Fruit fly (Drosophila melanogaster): Measurements from ENCODE around the gene bora.
A peak's percentile ranks its signal among the peaks of the same experiment; 100 is the strongest.

Gene bora

DNA sequence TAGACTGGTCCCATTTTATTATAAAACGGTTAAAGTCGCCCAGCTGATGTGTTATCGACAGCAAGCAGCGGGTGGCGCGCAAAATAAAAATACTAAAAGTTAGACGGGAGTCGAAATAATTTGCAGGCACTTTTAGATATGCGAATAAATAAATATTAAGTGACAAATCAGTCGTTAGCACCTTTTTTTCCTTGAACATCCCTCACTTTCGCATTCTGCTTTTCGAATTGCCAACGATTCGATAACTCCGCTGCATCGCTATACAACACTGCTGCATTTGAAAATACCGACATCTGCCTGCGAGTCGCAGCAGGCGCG lies at the start of gene bora:
Gene bora, plus strand, starts transcription at position 271 of the 318 bp plus-strand sequence.
- TF ChIP-seq CG6792 (GFP tag; optimal IDR thresholded peaks at IDR 0.05) (no peak), CG3919 (GFP tag; optimal IDR thresholded peaks at IDR 0.05) (no peak), acj6 (GFP tag; optimal IDR thresholded peaks at IDR 0.05) (peak; percentile 4), spab (GFP tag; optimal IDR thresholded peaks at IDR 0.05) (no peak), Eip78C (GFP tag) (peak; percentile 46), CG6163 (GFP tag; IDR thresholded peaks at IDR 0.05) (0 out of 3 replicates have a peak, but pooled peaks have one; percentile 6), CG8632 (GFP tag; optimal IDR thresholded peaks at IDR 0.05) (no peak), CG4318 (GFP tag; optimal IDR thresholded peaks at IDR 0.05) (no peak), ss (GFP tag; optimal IDR thresholded peaks at IDR 0.05) (no peak), CG11294 (GFP tag; IDR thresholded peaks at IDR 0.05) (no peak), lz (GFP tag; optimal IDR thresholded peaks at IDR 0.05) (no peak)

DNA sequence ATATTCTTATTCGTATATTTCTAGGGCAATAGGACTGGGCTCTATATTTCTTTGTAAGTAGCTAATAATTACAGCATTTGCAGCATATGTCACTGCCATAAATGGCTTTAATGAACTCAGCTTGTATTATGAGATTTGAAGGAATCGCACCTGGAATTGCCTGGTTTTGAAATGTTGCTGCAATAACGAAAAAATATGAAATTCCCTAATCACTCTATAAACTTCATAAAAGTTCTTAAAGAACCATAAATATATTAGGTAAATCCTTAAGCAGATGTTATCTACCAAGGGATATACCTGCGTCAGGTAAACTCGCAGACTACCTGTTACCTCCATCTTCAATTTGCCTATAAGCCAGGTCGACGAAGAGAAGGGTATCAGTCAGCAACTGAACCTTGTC lies 34.1 kb upstream of the bora start, which contains the start of gene CG7271:
Gene CG7271, plus strand, starts transcription at position 373 of the 400 bp plus-strand sequence.
- TF ChIP-seq ss (GFP tag; optimal IDR thresholded peaks at IDR 0.05) (no peak), CG31627 (GFP tag; optimal IDR thresholded peaks at IDR 0.05) (no peak), cyc (GFP tag; optimal IDR thresholded peaks at IDR 0.05) (no peak), Lpt (GFP tag; optimal IDR thresholded peaks at IDR 0.05) (no peak), achi (GFP tag; optimal IDR thresholded peaks at IDR 0.05) (no peak), Gug (GFP tag; IDR thresholded peaks at IDR 0.05) (no peak), CG6276 (GFP tag; optimal IDR thresholded peaks at IDR 0.05) (no peak), Eip93F (GFP tag; optimal IDR thresholded peaks at IDR 0.05) (no peak), Ets96B (tag; optimal IDR thresholded peaks at IDR 0.05) (no peak), CG6854 (GFP tag; optimal IDR thresholded peaks at IDR 0.05) (no peak), Blimp-1 (GFP tag; optimal IDR thresholded peaks at IDR 0.05) (no peak), CG34406 (GFP tag; optimal IDR thresholded peaks at IDR 0.05) (no peak), CG10669 (GFP tag; optimal IDR thresholded peaks at IDR 0.05) (no peak), CG1621 (tag; optimal IDR thresholded peaks at IDR 0.05) (no peak), Sox14 (GFP tag; optimal IDR thresholded peaks at IDR 0.05) (no peak), CG3032 (tag; optimal IDR thresholded peaks at IDR 0.05) (no peak)

DNA sequence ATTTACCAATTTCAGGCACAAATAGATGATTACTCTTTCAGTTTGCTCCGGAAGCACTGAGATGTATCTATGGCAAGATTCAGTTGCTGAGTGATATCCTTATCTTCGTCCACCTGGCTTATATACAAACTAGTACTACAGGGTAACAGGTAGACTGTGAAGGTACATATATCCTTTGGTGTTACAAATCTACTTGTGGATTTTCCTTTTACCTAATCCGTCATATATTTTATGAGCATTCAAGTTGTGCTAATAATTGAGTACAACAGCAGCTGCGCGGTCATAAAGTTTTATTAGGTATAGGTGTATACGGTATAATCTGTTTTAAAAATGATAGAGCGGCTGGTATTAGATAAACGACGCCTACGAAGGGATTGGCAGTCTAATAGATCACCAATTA lies 28.8 kb upstream of the bora start, which contains the start of gene term:
Gene term, minus strand, starts transcription at position 101 of the 400 bp plus-strand sequence.
- TF ChIP-seq spab (GFP tag; optimal IDR thresholded peaks at IDR 0.05) = no peak
- no peak for TF ChIP-seq eg (GFP tag; IDR thresholded peaks at IDR 0.05)
- TF ChIP-seq CG16779 (tag; optimal IDR thresholded peaks at IDR 0.05) = no peak
- TF ChIP-seq CG4318 (GFP tag; optimal IDR thresholded peaks at IDR 0.05) = no peak
- no peak for TF ChIP-seq dsx (GFP tag; optimal IDR thresholded peaks at IDR 0.05; ENCODE audit: poor library complexity, severe bottlenecking)
- no peak for TF ChIP-seq Ets21C (GFP tag; optimal IDR thresholded peaks at IDR 0.05)
- TF ChIP-seq Hr39 (GFP tag; optimal IDR thresholded peaks at IDR 0.05) = no peak
- TF ChIP-seq CG3919 (GFP tag; optimal IDR thresholded peaks at IDR 0.05) = no peak
- TF ChIP-seq CG6792 (GFP tag; optimal IDR thresholded peaks at IDR 0.05) = no peak
- TF ChIP-seq CG6854 (GFP tag; optimal IDR thresholded peaks at IDR 0.05) = no peak

dm6 chr3L:18603125-18603524 lies 19.4 kb upstream of the bora start, which contains the start of gene CG18234:
CG18234 (plus strand) TSS chr3L:18603425.
- TF ChIP-seq CG11294 (GFP tag; IDR thresholded peaks at IDR 0.05) (no peak), CG6276 (GFP tag; optimal IDR thresholded peaks at IDR 0.05) (no peak)

DNA sequence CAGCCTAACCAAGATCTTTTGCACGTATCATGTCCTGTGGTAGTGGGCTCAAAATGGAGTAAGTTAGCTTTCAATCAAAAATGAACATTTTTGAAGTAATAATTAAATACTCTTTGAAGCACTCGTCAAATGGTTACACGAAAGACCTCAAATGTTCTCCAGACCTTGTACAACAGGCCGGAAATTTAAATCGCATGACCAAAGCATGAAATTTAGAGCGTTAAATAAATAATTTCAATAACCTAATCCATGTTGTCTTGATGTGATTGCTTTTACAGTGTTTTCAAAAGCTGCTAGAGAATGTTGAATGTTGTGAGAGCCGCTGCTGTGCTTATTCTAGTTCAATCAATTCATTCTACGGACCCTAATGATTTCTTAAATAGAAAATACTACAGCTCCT lies 17.3 kb upstream of the bora start, which contains the start of gene CG18233:
Gene CG18233, plus strand, starts transcription at position 301 of the 400 bp plus-strand sequence.
- no peak for TF ChIP-seq ss (GFP tag; optimal IDR thresholded peaks at IDR 0.05)
- TF ChIP-seq Smox (GFP tag; optimal IDR thresholded peaks at IDR 0.05) = no peak
- no peak for TF ChIP-seq Hr4 (GFP tag; optimal IDR thresholded peaks at IDR 0.05)
- TF ChIP-seq CG6808 (GFP tag; optimal IDR thresholded peaks at IDR 0.05) = no peak
- TF ChIP-seq dsx (GFP tag; optimal IDR thresholded peaks at IDR 0.05; ENCODE audit: poor library complexity, severe bottlenecking) = no peak
- no peak for TF ChIP-seq fd59A (GFP tag; optimal IDR thresholded peaks at IDR 0.05)
- TF ChIP-seq esn (GFP tag; optimal IDR thresholded peaks at IDR 0.05) = no peak
- TF ChIP-seq CG10669 (GFP tag; optimal IDR thresholded peaks at IDR 0.05) = no peak
- no peak for TF ChIP-seq CG11902 (GFP tag; optimal IDR thresholded peaks at IDR 0.05)
- no peak for TF ChIP-seq Sox14 (GFP tag; optimal IDR thresholded peaks at IDR 0.05)
- TF ChIP-seq Hr38 (GFP tag; optimal IDR thresholded peaks at IDR 0.05) = no peak
- TF ChIP-seq vri (GFP tag; optimal IDR thresholded peaks at IDR 0.05) = no peak
- no peak for TF ChIP-seq CG7368 (GFP tag; optimal IDR thresholded peaks at IDR 0.05)
- no peak for TF ChIP-seq CG11762 (GFP tag; optimal IDR thresholded peaks at IDR 0.05; ENCODE audit: insufficient read depth)
- TF ChIP-seq net (GFP tag; optimal IDR thresholded peaks at IDR 0.05) = no peak
- TF ChIP-seq CG16779 (tag; optimal IDR thresholded peaks at IDR 0.05) = no peak
